Fruit fly (Drosophila melanogaster) whole organism, wandering third instar larva: Measurements from ENCODE around the gene CG13607.

ENCODE experiments used
- Abd-B ChIP-seq: fragments of >200 bp; optimal IDR thresholded peaks from 2 replicates; lab custom pipeline; 2017; ENCODE audit warnings: missing biosample characterization, missing genetic modification characterization
- CG32264 ChIP-seq: fragments of 200-800 bp; sonication (Bioruptor generic); optimal IDR thresholded peaks from 2 replicates; lab custom pipeline; 2016; ENCODE audit warnings: missing biosample characterization, missing genetic modification characterization
- CG9705 ChIP-seq: fragments of 200-800 bp; sonication (Bioruptor generic); optimal IDR thresholded peaks from 2 replicates; lab custom pipeline; 2018; ENCODE audit warnings: missing biosample characterization, mild to moderate bottlenecking, missing genetic modification characterization
- CrebA ChIP-seq: fragments of 200-800 bp; sonication (Bioruptor generic); optimal IDR thresholded peaks from 2 replicates; lab custom pipeline; 2016; ENCODE audit warnings: missing biosample characterization, mild to moderate bottlenecking, missing genetic modification characterization, borderline replicate concordance
- Dfd ChIP-seq: fragments of >200 bp; optimal IDR thresholded peaks from 2 replicates; lab custom pipeline; 2017; ENCODE audit warnings: missing biosample characterization, missing genetic modification characterization
- Dif ChIP-seq: fragments of 200-275, 200-300 bp; sonication (Bioruptor generic); optimal IDR thresholded peaks from 2 replicates; lab custom pipeline; 2018; ENCODE audit warnings: missing biosample characterization, missing genetic modification characterization; ENCODE audit not compliant: partially characterized antibody
- GATAd ChIP-seq: sonication (Bioruptor generic); optimal IDR thresholded peaks from 2 replicates; lab custom pipeline; 2016; ENCODE audit warnings: missing biosample characterization, missing genetic modification characterization
- HLH106 ChIP-seq: fragments of 200-800 bp; optimal IDR thresholded peaks from 3 replicates; lab custom pipeline; 2019; ENCODE audit warnings: missing biosample characterization, mild to moderate bottlenecking, missing genetic modification characterization, moderate library complexity
- Hnf4 ChIP-seq: fragments of 200-800 bp; sonication (Bioruptor generic); optimal IDR thresholded peaks from 2 replicates; lab custom pipeline; 2016; ENCODE audit warnings: missing biosample characterization, mild to moderate bottlenecking, missing genetic modification characterization
- Hr78 ChIP-seq: fragments of >200 bp; optimal IDR thresholded peaks from 2 replicates; lab custom pipeline; 2017; ENCODE audit warnings: missing biosample characterization, missing genetic modification characterization
- Hr83 ChIP-seq: fragments of 200-300 bp; sonication (Bioruptor generic); optimal IDR thresholded peaks from 2 replicates; lab custom pipeline; 2016; ENCODE audit warnings: missing biosample characterization, mild to moderate bottlenecking, missing genetic modification characterization, moderate library complexity; ENCODE audit not compliant: poor library complexity, severe bottlenecking
- Jra ChIP-seq: sonication (Bioruptor generic); optimal IDR thresholded peaks from 2 replicates; lab custom pipeline; 2016; ENCODE audit warnings: missing biosample characterization, missing genetic modification characterization
- Mio ChIP-seq: sonication (Bioruptor generic); optimal IDR thresholded peaks from 2 replicates; lab custom pipeline; 2016; ENCODE audit warnings: missing biosample characterization, missing genetic modification characterization
- Myc ChIP-seq: fragments of >200 bp; optimal IDR thresholded peaks from 2 replicates; lab custom pipeline; 2017
- N ChIP-seq: fragments of >200 bp; optimal IDR thresholded peaks from 2 replicates; lab custom pipeline; 2018; ENCODE audit warnings: missing biosample characterization, missing external identifiers, missing genetic modification characterization
- OdsH ChIP-seq: fragments of 200-800 bp; sonication (Bioruptor generic); optimal IDR thresholded peaks from 2 replicates; lab custom pipeline; 2016; ENCODE audit warnings: missing biosample characterization, mild to moderate bottlenecking, missing genetic modification characterization
- Rel ChIP-seq, 2 experiments: fragments of 200-800 bp; sonication (Bioruptor generic) in 1 of 2; optimal IDR thresholded peaks; 2 replicates in 1 of 2; 3 replicates in 1 of 2; lab custom pipeline; 2016 to 2019; ENCODE audit warnings: mild to moderate bottlenecking in 2 of 2, missing biosample characterization in 2 of 2, missing genetic modification characterization in 2 of 2, moderate library complexity in 1 of 2
- Sp1 ChIP-seq: fragments of 200-800 bp; sonication (Bioruptor generic); optimal IDR thresholded peaks from 3 replicates; lab custom pipeline; 2019; ENCODE audit warnings: missing biosample characterization, mild to moderate bottlenecking, missing genetic modification characterization, moderate library complexity
- Vsx2 ChIP-seq: fragments of 200-300, 225-300 bp; sonication (Bioruptor generic); optimal IDR thresholded peaks from 2 replicates; lab custom pipeline; 2018; ENCODE audit warnings: missing biosample characterization, missing genetic modification characterization; ENCODE audit not compliant: partially characterized antibody
- br ChIP-seq: fragments of 200-800 bp; sonication (Bioruptor generic); optimal IDR thresholded peaks from 2 replicates; lab custom pipeline; 2016; ENCODE audit warnings: missing biosample characterization, missing genetic modification characterization
- brk ChIP-seq: fragments of 200-800 bp; sonication (Bioruptor generic); optimal IDR thresholded peaks from 2 replicates; lab custom pipeline; 2016; ENCODE audit warnings: missing biosample characterization, mild to moderate bottlenecking, missing genetic modification characterization
- dl ChIP-seq, 2 experiments: fragments of 175-275, 200-275 bp in 1 of 2; fragments of 200-275 bp in 1 of 2; sonication (Bioruptor generic); optimal IDR thresholded peaks; lab custom pipeline; 2018; ENCODE audit warnings: mild to moderate bottlenecking in 2 of 2, missing biosample characterization in 2 of 2, missing genetic modification characterization in 2 of 2, moderate library complexity in 2 of 2; ENCODE audit not compliant: partially characterized antibody in 2 of 2, insufficient read depth in 1 of 2
- dmrt93B ChIP-seq: fragments of 200-800 bp; sonication (Bioruptor generic); optimal IDR thresholded peaks from 2 replicates; lab custom pipeline; 2018; ENCODE audit warnings: missing biosample characterization, mild to moderate bottlenecking, missing genetic modification characterization
- dsf ChIP-seq: sonication (Bioruptor generic); optimal IDR thresholded peaks from 2 replicates; lab custom pipeline; 2016; ENCODE audit warnings: missing biosample characterization, missing genetic modification characterization, borderline replicate concordance
- ey ChIP-seq: fragments of 200-800 bp; sonication (Bioruptor generic); optimal IDR thresholded peaks from 2 replicates; lab custom pipeline; 2016; ENCODE audit warnings: missing biosample characterization, missing genetic modification characterization
- foxo ChIP-seq, 2 experiments: fragments of 200-800 bp; sonication (Bioruptor generic); optimal IDR thresholded peaks; 2 replicates in 1 of 2; 3 replicates in 1 of 2; lab custom pipeline; 2016 to 2017; ENCODE audit warnings: missing biosample characterization in 2 of 2, missing genetic modification characterization in 2 of 2
- fru ChIP-seq: fragments of 200-800 bp; sonication (Bioruptor generic); optimal IDR thresholded peaks from 3 replicates; lab custom pipeline; 2016; ENCODE audit warnings: missing biosample characterization, mild to moderate bottlenecking, missing genetic modification characterization
- h ChIP-seq: fragments of 200-800 bp; sonication (Bioruptor generic); optimal IDR thresholded peaks from 3 replicates; lab custom pipeline; 2016; ENCODE audit warnings: missing biosample characterization, mild to moderate bottlenecking, missing genetic modification characterization
- jim ChIP-seq: fragments of 175-275, 200-325 bp; sonication (Bioruptor generic); optimal IDR thresholded peaks from 2 replicates; lab custom pipeline; 2016; ENCODE audit warnings: missing biosample characterization, mild to moderate bottlenecking, missing genetic modification characterization
- lola ChIP-seq: fragments of >200 bp; optimal IDR thresholded peaks from 2 replicates; lab custom pipeline; 2017; ENCODE audit warnings: missing biosample characterization, missing genetic modification characterization
- pan ChIP-seq: fragments of >200 bp; optimal IDR thresholded peaks from 2 replicates; lab custom pipeline; 2017
- psq ChIP-seq: fragments of 200-800 bp; sonication (Bioruptor generic); optimal IDR thresholded peaks from 3 replicates; lab custom pipeline; 2017; ENCODE audit warnings: missing biosample characterization, mild to moderate bottlenecking, missing genetic modification characterization, moderate library complexity
- rgr ChIP-seq: fragments of 200-800 bp; sonication (Bioruptor generic); optimal IDR thresholded peaks from 3 replicates; lab custom pipeline; 2016; ENCODE audit warnings: missing biosample characterization, mild to moderate bottlenecking, missing genetic modification characterization
- sage ChIP-seq: fragments of 200-800 bp; sonication (Bioruptor generic); optimal IDR thresholded peaks from 2 replicates; lab custom pipeline; 2016; ENCODE audit warnings: missing biosample characterization, mild to moderate bottlenecking, missing genetic modification characterization
- sv ChIP-seq: fragments of 200-800 bp; sonication (Bioruptor generic); optimal IDR thresholded peaks from 3 replicates; lab custom pipeline; 2016; ENCODE audit warnings: missing biosample characterization, missing genetic modification characterization
- tai ChIP-seq: sonication (Bioruptor generic); optimal IDR thresholded peaks from 2 replicates; lab custom pipeline; 2016; ENCODE audit warnings: missing biosample characterization, missing genetic modification characterization
- usp ChIP-seq: fragments of >200 bp; optimal IDR thresholded peaks from 2 replicates; lab custom pipeline; 2017; ENCODE audit warnings: missing biosample characterization, missing genetic modification characterization
- woc ChIP-seq: sonication (Bioruptor generic); optimal IDR thresholded peaks from 2 replicates; lab custom pipeline; 2016; ENCODE audit warnings: missing biosample characterization, mild to moderate bottlenecking, missing genetic modification characterization

Gene CG13607

dm6 chr3R:24143779-24144178 lies 27.7 kb upstream of the CG13607 start:
- TF ChIP-seq dmrt93B (GFP tag; lab: Kevin White, UChicago) = no peak
- TF ChIP-seq OdsH = peak; percentile 27
- TF ChIP-seq dsf (GFP tag; lab: Kevin White, UChicago) = no peak
- TF ChIP-seq CG32264 (GFP tag; lab: Kevin White, UChicago) = no peak
- TF ChIP-seq Rel (GFP tag; optimal IDR thresholded peaks at IDR 0.05; lab: Kevin White, UChicago) = no peak
- TF ChIP-seq Rel (tag; optimal IDR thresholded peaks at IDR 0.05; lab: Kevin White, UChicago) = no peak
- peak; percentile 4 for TF ChIP-seq Hnf4 (GFP tag; lab: Kevin White, UChicago)
- no peak for TF ChIP-seq Vsx2 (GFP tag; lab: Kevin White, UChicago)
- no peak for TF ChIP-seq sage (GFP tag; lab: Kevin White, UChicago)
- no peak for TF ChIP-seq Mio
- TF ChIP-seq ey = peak; percentile 31
- TF ChIP-seq Jra (GFP tag; lab: Kevin White, UChicago) = no peak
- no peak for TF ChIP-seq brk
- TF ChIP-seq Dif (GFP tag; lab: Kevin White, UChicago) = no peak
- no peak for TF ChIP-seq tai (GFP tag; lab: Kevin White, UChicago)
- TF ChIP-seq usp (GFP tag; lab: Kevin White, UChicago) = no peak
- no peak for TF ChIP-seq Hr83 (GFP tag; lab: Kevin White, UChicago)
- no peak for TF ChIP-seq pan (lab: Kevin White, UChicago)
- TF ChIP-seq Abd-B (GFP tag; lab: Kevin White, UChicago) = no peak
- TF ChIP-seq jim (GFP tag; lab: Kevin White, UChicago) = no peak
- TF ChIP-seq Hr78 (GFP tag; lab: Kevin White, UChicago) = no peak
- peak; percentile 57 for TF ChIP-seq Sp1 (GFP tag; lab: Kevin White, UChicago)
- TF ChIP-seq HLH106 (tag; lab: Kevin White, UChicago) = peak; percentile 15
- no peak for TF ChIP-seq sv (GFP tag; lab: Kevin White, UChicago)
- peak in 1 of 2 experiments; percentile 55 for TF ChIP-seq foxo (GFP tag; optimal IDR thresholded peaks at IDR 0.05; lab: Kevin White, UChicago)
- no peak for TF ChIP-seq GATAd (GFP tag; lab: Kevin White, UChicago)
- TF ChIP-seq br (GFP tag; lab: Kevin White, UChicago) = peak; percentile 27
- TF ChIP-seq rgr = peak; percentile 16
- no peak for TF ChIP-seq dl (GFP tag; optimal IDR thresholded peaks at IDR 0.05; lab: Kevin White, UChicago; ENCODE audit: insufficient read depth in 1 of 2, partially characterized antibody in 2 of 2)
- no peak for TF ChIP-seq psq
- no peak for TF ChIP-seq CG9705 (GFP tag; lab: Kevin White, UChicago)
- TF ChIP-seq CrebA (GFP tag; lab: Kevin White, UChicago) = no peak
- no peak for TF ChIP-seq Myc (lab: Kevin White, UChicago)
- TF ChIP-seq h (GFP tag; lab: Kevin White, UChicago) = peak; percentile 33
- TF ChIP-seq N (GFP tag; lab: Kevin White, UChicago) = no peak
- TF ChIP-seq Dfd = no peak
- TF ChIP-seq woc (GFP tag; lab: Kevin White, UChicago) = peak; percentile 38
- no peak for TF ChIP-seq lola (GFP tag; lab: Kevin White, UChicago)

dm6 chr3R:24143372-24143771 lies 27.2 kb upstream of the CG13607 start:
- TF ChIP-seq Dif (GFP tag; lab: Kevin White, UChicago) = no peak
- no peak for TF ChIP-seq foxo (GFP tag; optimal IDR thresholded peaks at IDR 0.05; lab: Kevin White, UChicago)
- TF ChIP-seq psq = no peak
- TF ChIP-seq N (GFP tag; lab: Kevin White, UChicago) = no peak
- no peak for TF ChIP-seq brk
- TF ChIP-seq CG32264 (GFP tag; lab: Kevin White, UChicago) = no peak
- TF ChIP-seq rgr = no peak

dm6 chr3R:24142971-24143370 lies 26.8 kb upstream of the CG13607 start:
- TF ChIP-seq pan (lab: Kevin White, UChicago) = no peak
- no peak for TF ChIP-seq Abd-B (GFP tag; lab: Kevin White, UChicago)
- no peak for TF ChIP-seq GATAd (GFP tag; lab: Kevin White, UChicago)
- no peak for TF ChIP-seq Myc (lab: Kevin White, UChicago)
- peak; percentile 86 for TF ChIP-seq ey
- no peak for TF ChIP-seq lola (GFP tag; lab: Kevin White, UChicago)
- TF ChIP-seq Sp1 (GFP tag; lab: Kevin White, UChicago) = peak; percentile 88
- no peak for TF ChIP-seq Dfd
- no peak for TF ChIP-seq Rel (GFP tag; optimal IDR thresholded peaks at IDR 0.05; lab: Kevin White, UChicago)
- TF ChIP-seq Rel (tag; optimal IDR thresholded peaks at IDR 0.05; lab: Kevin White, UChicago) = peak; percentile 47
- peak; percentile 82 for TF ChIP-seq CG32264 (GFP tag; lab: Kevin White, UChicago)
- TF ChIP-seq Dif (GFP tag; lab: Kevin White, UChicago) = no peak
- no peak for TF ChIP-seq N (GFP tag; lab: Kevin White, UChicago)
- peak; percentile 86 for TF ChIP-seq Hnf4 (GFP tag; lab: Kevin White, UChicago)
- TF ChIP-seq CG9705 (GFP tag; lab: Kevin White, UChicago) = peak; percentile 68
- TF ChIP-seq brk = peak; percentile 83
- TF ChIP-seq h (GFP tag; lab: Kevin White, UChicago) = peak; percentile 93
- peak; percentile 87 for TF ChIP-seq br (GFP tag; lab: Kevin White, UChicago)
- TF ChIP-seq foxo (GFP tag; optimal IDR thresholded peaks at IDR 0.05; lab: Kevin White, UChicago) = peak; percentile 13 to 90
- TF ChIP-seq Hr78 (GFP tag; lab: Kevin White, UChicago) = no peak
- peak; percentile 89 for TF ChIP-seq rgr
- TF ChIP-seq dsf (GFP tag; lab: Kevin White, UChicago) = peak; percentile 25
- peak; percentile 76 for TF ChIP-seq sage (GFP tag; lab: Kevin White, UChicago)
- peak; percentile 5 for TF ChIP-seq Hr83 (GFP tag; lab: Kevin White, UChicago)
- TF ChIP-seq usp (GFP tag; lab: Kevin White, UChicago) = no peak
- TF ChIP-seq psq = peak; percentile 77
- no peak for TF ChIP-seq jim (GFP tag; lab: Kevin White, UChicago)
- TF ChIP-seq Mio = no peak
- TF ChIP-seq dl (GFP tag; optimal IDR thresholded peaks at IDR 0.05; lab: Kevin White, UChicago; ENCODE audit: insufficient read depth in 1 of 2, partially characterized antibody in 2 of 2) = no peak
- TF ChIP-seq CrebA (GFP tag; lab: Kevin White, UChicago) = no peak
- peak; percentile 64 for TF ChIP-seq dmrt93B (GFP tag; lab: Kevin White, UChicago)
- TF ChIP-seq woc (GFP tag; lab: Kevin White, UChicago) = peak; percentile 71
- TF ChIP-seq fru (GFP tag; lab: Kevin White, UChicago) = peak; percentile 91
- peak; percentile 87 for TF ChIP-seq OdsH
- peak; percentile 87 for TF ChIP-seq HLH106 (tag; lab: Kevin White, UChicago)
- no peak for TF ChIP-seq tai (GFP tag; lab: Kevin White, UChicago)
